Worm (Caenorhabditis elegans) whole organism, L3 larva: ENCODE data around the gene F52C9.3.

Experiments
- aly-2 ChIP-seq: fragments of 150-350 bp; optimal IDR thresholded peaks from 2 replicates; lab custom pipeline; 2014; ENCODE audit warnings: missing biosample characterization, missing genetic modification characterization
- ama-1 ChIP-seq: fragments of 150-350 bp; optimal IDR thresholded peaks from 2 replicates; lab custom pipeline; 2018
- daf-12 ChIP-seq: fragments of 150-350 bp; optimal IDR thresholded peaks from 2 replicates; lab custom pipeline; 2014; ENCODE audit warnings: missing biosample characterization, missing genetic modification reagents, missing genetic modification characterization
- elt-1 ChIP-seq: fragments of 150-350 bp; optimal IDR thresholded peaks from 2 replicates; lab custom pipeline; 2014; ENCODE audit warnings: missing biosample characterization, missing genetic modification characterization
- fkh-10 ChIP-seq: sonication (generic microtip); optimal IDR thresholded peaks from 2 replicates; lab custom pipeline; 2017; ENCODE audit warnings: missing biosample characterization, missing genetic modification reagents, missing genetic modification characterization
- hmg-11 ChIP-seq: sonication (generic microtip); optimal IDR thresholded peaks from 2 replicates; lab custom pipeline; 2016; ENCODE audit warnings: missing genetic modification characterization, missing compliant biosample characterization
- lin-15B ChIP-seq: fragments of 150-350 bp; optimal IDR thresholded peaks from 2 replicates; lab custom pipeline; 2014; ENCODE audit warnings: missing biosample characterization, missing genetic modification characterization
- lin-39 ChIP-seq: fragments of 150-350 bp; optimal IDR thresholded peaks from 2 replicates; lab custom pipeline; 2018; ENCODE audit warnings: missing biosample characterization, missing genetic modification reagents, missing genetic modification characterization
- mml-1 ChIP-seq: fragments of 150-350 bp; sonication (generic microtip); optimal IDR thresholded peaks from 3 replicates; lab custom pipeline; 2014; ENCODE audit warnings: missing biosample characterization, missing genetic modification characterization
- nfya-1 ChIP-seq: sonication (generic microtip); optimal IDR thresholded peaks from 2 replicates; lab custom pipeline; 2017; ENCODE audit warnings: missing genetic modification characterization, mild to moderate bottlenecking, missing compliant biosample characterization, antibody characterized with exemption, moderate library complexity; ENCODE audit not compliant: insufficient read depth
- nhr-237 ChIP-seq: fragments of 150-350 bp; optimal IDR thresholded peaks from 2 replicates; lab custom pipeline; 2014; ENCODE audit warnings: missing biosample characterization, missing genetic modification characterization
- nhr-25 ChIP-seq: sonication (generic microtip); optimal IDR thresholded peaks from 2 replicates; lab custom pipeline; 2017; ENCODE audit warnings: missing biosample characterization, missing genetic modification characterization
- nhr-28 ChIP-seq: fragments of 150-350 bp; optimal IDR thresholded peaks from 2 replicates; lab custom pipeline; 2014; ENCODE audit warnings: missing biosample characterization, missing genetic modification characterization
- nhr-43 ChIP-seq: sonication (generic microtip); optimal IDR thresholded peaks from 2 replicates; lab custom pipeline; 2016; ENCODE audit warnings: mild to moderate bottlenecking, missing genetic modification characterization, missing compliant biosample characterization; ENCODE audit not compliant: poor library complexity, severe bottlenecking
- nhr-67 ChIP-seq: fragments of 150-350 bp; optimal IDR thresholded peaks from 2 replicates; lab custom pipeline; 2014; ENCODE audit warnings: missing biosample characterization, missing genetic modification characterization
- nhr-76 ChIP-seq: fragments of 150-350 bp; sonication (generic microtip); optimal IDR thresholded peaks from 5 replicates; lab custom pipeline; 2014; ENCODE audit warnings: missing biosample characterization, missing genetic modification characterization
- pha-4 ChIP-seq: fragments of 150-350 bp; optimal IDR thresholded peaks from 2 replicates; lab custom pipeline; 2014; ENCODE audit warnings: missing biosample characterization, missing genetic modification reagents, missing genetic modification characterization
- snpc-4 ChIP-seq: fragments of 150-350 bp; optimal IDR thresholded peaks from 2 replicates; lab custom pipeline; 2014; ENCODE audit warnings: missing biosample characterization, missing genetic modification characterization
- tbx-2 ChIP-seq: sonication (generic microtip); optimal IDR thresholded peaks from 2 replicates; lab custom pipeline; 2016; ENCODE audit warnings: mild to moderate bottlenecking, missing genetic modification characterization, missing compliant biosample characterization
- zag-1 ChIP-seq: fragments of 150-350 bp; optimal IDR thresholded peaks from 2 replicates; lab custom pipeline; 2014; ENCODE audit warnings: missing biosample characterization, missing genetic modification characterization
- ztf-4 ChIP-seq: fragments of 150-350 bp; optimal IDR thresholded peaks from 2 replicates; lab custom pipeline; 2014; ENCODE audit warnings: missing biosample characterization, missing genetic modification characterization

The F52C9.3 gene

DNA sequence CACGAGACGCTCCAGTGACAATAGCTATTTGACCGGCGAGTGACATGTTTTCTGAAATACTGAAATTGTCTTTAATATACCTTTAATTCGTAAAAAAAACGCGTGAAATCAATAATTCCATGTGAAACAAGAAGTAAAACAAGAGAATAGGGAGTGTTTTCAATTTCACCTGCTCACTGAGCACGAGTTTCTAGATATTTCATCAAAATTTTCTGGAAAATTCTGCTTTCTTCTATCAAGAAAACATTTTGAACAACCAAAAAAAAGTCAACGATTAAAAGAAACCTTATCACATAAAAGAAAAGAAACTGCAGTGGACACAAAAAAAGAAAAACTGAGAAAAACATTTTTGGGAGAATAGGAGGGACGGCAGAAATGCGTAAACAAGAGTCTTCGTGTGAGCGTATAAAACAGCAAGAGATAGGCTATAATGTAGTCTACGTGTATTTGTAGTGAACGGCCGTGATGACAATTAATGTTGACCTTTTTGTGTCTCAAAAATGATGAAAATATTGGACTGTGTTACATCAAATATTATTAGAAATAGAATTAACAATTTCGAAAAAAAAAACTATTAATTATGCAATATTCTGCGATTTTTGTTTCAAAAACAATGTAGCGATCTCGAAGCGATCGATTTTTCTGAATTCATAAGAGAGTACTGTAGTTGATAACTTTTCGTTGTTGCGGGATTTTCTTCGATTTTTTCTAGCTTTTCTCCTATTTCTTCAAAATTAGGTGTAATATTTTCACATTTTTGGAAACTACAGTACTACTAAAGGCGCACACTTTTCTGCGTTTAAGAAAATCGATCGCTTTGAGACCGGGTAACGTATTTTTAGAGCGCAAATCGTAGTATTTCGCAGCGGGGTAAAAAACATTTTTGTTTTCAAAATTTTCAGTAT, 46.6 kb downstream of the F52C9.3 start, which contains the start of gene dhs-9 (continued):
- peak; percentile 16 for TF ChIP-seq snpc-4 (tag; lab: Kevin White, UChicago)
- TF ChIP-seq fkh-10 (GFP tag; lab: Kevin White, UChicago) = no peak

DNA sequence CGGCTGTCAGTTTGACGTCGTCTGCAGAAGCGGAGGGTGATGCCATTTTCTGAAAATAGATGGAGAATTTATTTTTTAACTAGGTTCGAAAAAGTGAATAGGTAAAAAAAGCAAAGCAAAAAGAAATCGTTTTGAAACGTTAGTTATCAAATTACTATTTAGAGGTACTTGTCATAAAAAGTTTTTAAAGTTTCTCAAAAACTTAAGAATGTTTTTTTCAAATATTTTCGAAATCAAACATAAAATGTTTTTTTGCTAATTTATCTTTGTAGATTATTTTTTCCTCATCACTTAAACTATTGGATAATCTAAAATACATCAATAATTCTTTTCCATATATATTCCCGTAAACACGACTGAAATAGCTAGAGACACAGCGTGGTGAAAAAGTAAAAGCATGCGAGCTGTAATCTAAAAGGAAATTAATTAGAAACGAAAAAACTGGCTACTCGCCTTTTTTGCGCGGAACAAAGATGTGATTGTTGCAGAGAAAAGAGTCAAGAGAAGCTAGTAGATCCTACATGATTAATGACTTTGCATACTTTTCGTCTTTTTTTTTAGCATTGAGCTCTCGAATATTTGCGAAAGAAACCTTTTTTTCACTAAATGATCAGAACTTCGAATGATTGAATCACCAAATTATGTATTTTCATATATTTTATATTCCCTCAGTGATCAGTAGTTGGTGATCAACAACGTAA, 49.7 kb downstream of the F52C9.3 start, which contains the start of gene szy-2:
Gene szy-2 (minus strand): TSS at position 51 of the 701 bp plus-strand sequence.
- TF ChIP-seq ztf-4 = no peak
- peak; percentile 64 for TF ChIP-seq lin-39 (tag; lab: Kevin White, UChicago)

DNA sequence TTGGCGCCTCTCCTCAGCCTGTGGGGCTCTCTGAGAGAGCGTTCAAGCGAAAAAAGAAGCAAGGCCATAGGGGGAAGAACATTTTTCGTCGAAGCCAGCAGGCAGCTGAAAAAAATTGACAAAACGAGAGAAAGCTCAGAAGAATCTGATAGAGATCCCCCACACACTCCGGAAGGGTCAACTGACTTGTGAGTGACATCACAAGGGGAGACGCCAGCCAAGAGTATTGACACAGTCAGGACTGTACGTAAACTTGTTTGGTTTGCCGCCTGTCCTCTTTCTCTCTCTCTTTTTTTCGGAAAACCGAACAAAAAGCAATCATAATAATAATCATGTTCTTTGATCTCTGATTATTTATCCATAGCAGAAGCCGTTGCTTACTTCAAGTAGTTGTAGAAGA, 51.2 kb downstream of the F52C9.3 start:
- TF ChIP-seq nhr-28 (tag; lab: Kevin White, UChicago) = no peak
- TF ChIP-seq fkh-10 (GFP tag; lab: Kevin White, UChicago) = peak; percentile 31
- TF ChIP-seq pha-4 (tag; lab: Kevin White, UChicago) = peak; percentile 90
- peak; percentile 8 for TF ChIP-seq nhr-43
- no peak for TF ChIP-seq tbx-2 (tag; lab: Kevin White, UChicago)
- peak; percentile 66 for TF ChIP-seq ama-1 (lab: Kevin White, UChicago)

DNA sequence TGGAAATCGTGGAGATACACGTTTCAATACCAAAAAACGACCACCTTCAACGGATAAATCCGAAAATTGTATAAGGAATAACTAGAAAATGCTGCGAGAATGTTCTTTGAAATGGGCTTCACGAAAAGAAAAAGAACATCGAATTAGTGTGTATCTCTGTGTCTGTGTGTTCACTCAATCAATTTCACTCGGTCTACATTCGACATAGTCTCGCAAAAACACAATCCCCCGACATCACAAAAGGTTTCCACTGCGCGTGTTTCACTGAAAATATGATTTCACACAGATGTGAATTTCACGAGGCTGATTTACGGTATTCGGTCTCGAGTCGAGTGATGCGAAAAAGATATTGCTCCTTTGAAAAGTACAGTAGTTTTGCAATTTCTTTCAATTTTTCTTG, 52.0 kb downstream of the F52C9.3 start:
- peak; percentile 34 for TF ChIP-seq ama-1 (lab: Kevin White, UChicago)
- peak; percentile 5 for TF ChIP-seq nhr-25
- TF ChIP-seq nhr-43 = no peak

DNA sequence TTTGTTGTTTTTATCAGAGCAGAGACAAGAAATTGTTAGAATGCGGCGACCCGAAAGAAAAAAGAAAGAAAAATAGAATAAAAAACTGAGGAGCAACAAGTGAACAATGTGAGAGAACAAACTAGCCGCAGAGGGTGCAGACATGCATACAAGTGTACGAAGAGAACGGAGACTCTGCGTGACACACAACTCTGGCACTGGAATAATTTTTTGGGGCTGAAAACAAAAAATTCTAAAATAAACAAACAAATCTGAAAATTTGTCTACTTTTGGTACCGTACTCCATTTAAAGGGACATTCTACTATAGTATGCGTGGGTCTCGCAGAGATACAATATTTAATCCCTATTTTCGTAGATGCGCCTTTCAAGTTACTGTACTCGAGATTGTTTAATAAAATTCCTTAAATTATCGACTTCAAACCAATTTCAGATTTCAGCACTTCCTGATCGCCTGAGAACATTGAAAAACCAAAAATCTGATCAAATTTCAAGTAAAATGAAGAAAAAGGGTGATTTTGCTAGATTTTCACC, 53.4 kb downstream of the F52C9.3 start:
- TF ChIP-seq nfya-1 (tag; lab: Kevin White, UChicago) = peak; percentile 19
- TF ChIP-seq aly-2 (tag; lab: Kevin White, UChicago) = no peak
- TF ChIP-seq elt-1 (tag; lab: Kevin White, UChicago) = no peak
- no peak for TF ChIP-seq nhr-67
- TF ChIP-seq nhr-25 = no peak
- no peak for TF ChIP-seq nhr-43
- TF ChIP-seq daf-12 = no peak
- TF ChIP-seq nhr-237 (tag; lab: Kevin White, UChicago) = no peak
- no peak for TF ChIP-seq lin-39 (tag; lab: Kevin White, UChicago)
- TF ChIP-seq hmg-11 (tag; lab: Kevin White, UChicago) = no peak
- TF ChIP-seq snpc-4 (tag; lab: Kevin White, UChicago) = no peak
- TF ChIP-seq nhr-76 (tag; lab: Kevin White, UChicago) = no peak
- peak; percentile 16 for TF ChIP-seq pha-4 (tag; lab: Kevin White, UChicago)
- no peak for TF ChIP-seq zag-1 (tag; lab: Kevin White, UChicago)
- no peak for TF ChIP-seq lin-15B (tag; lab: Kevin White, UChicago)
- no peak for TF ChIP-seq mml-1 (tag; lab: Kevin White, UChicago)
- no peak for TF ChIP-seq ztf-4
